Worm (Caenorhabditis elegans): ENCODE results near the gene enu-3.5.
A peak's percentile ranks its signal among the peaks of the same experiment; 100 is the strongest.

The enu-3.5 gene

ce11 chrIII:12851034-12851433 lies 27.0 kb upstream of the enu-3.5 start:
- TF ChIP-seq nhr-20 (tag; optimal IDR thresholded peaks at IDR 0.05) (peak; percentile 25), C16A3.4 (tag; optimal IDR thresholded peaks at IDR 0.05) (no peak), ceh-82 (tag; optimal IDR thresholded peaks at IDR 0.05) (no peak), blmp-1 (tag; optimal IDR thresholded peaks at IDR 0.05) (peak; percentile 97), dsc-1 (tag; optimal IDR thresholded peaks at IDR 0.05) (no peak), fkh-10 (GFP tag; optimal IDR thresholded peaks at IDR 0.05) (no peak), lin-35 (GFP tag; optimal IDR thresholded peaks at IDR 0.05) (no peak), nhr-76 (tag; optimal IDR thresholded peaks at IDR 0.05) (no peak), unc-86 (tag; optimal IDR thresholded peaks at IDR 0.05) (no peak), elt-3 (tag; optimal IDR thresholded peaks at IDR 0.05) (peak in 4 of 6 experiments; percentile 30 to 68 (median 46)), lin-14 (GFP tag; optimal IDR thresholded peaks at IDR 0.05) (peak; percentile 14)

DNA sequence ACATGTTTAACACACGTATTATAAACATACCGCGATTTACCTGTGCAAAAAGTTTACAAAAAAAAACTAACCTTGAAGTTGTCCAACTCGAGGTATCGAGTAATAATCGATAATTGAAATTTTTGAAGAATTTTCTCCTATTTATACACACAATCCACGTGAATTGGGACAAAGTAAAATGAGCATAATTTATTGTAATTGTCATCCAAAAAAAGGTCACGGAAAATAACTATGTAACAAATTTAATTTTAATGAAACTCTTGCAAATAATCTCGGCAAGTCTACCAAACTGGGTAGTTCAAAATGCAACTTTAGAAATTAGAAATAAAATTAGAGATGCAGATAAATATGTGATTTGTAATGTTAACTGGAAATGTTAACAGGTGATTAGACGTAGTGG lies 22.6 kb upstream of the enu-3.5 start, which contains the start of gene Y37D8A.5:
Y37D8A.5 (minus strand) TSS at position 101 of the 400 bp plus-strand sequence.
- TF ChIP-seq egl-27 (tag; optimal IDR thresholded peaks at IDR 0.05) (no peak), efl-1 (optimal IDR thresholded peaks at IDR 0.05) (no peak), efl-1 (GFP tag; optimal IDR thresholded peaks at IDR 0.05 in 1 of 2) (peak in 1 of 2 experiments; percentile 19)

DNA sequence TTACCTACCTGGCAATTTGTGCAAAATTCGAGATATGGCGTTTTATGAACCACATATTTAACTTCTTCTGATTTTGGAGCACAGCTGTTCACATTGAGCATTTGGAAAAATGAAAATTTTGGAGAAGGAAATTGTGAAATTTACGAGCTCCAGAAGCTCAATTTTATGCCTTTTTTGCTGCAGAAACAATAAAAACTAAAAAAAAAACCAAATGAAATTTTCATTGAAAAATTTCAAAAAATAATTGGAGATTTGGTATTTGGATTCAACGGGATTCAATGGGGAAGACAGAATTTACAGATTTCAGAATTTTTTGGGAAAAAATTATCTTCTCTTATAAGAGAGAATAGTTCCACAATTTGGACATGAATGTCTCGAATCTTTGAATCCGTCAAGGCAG lies 21.4 kb upstream of the enu-3.5 start, which contains the start of gene Y37D8A.26:
Y37D8A.26 (minus strand) TSS at position 101 of the 400 bp plus-strand sequence.
- TF ChIP-seq elt-2 (tag; optimal IDR thresholded peaks at IDR 0.05) (no peak), egl-13 (tag; optimal IDR thresholded peaks at IDR 0.05) (no peak)

ce11 chrIII:12860119-12860518 lies 17.9 kb upstream of the enu-3.5 start:
- no peak for TF ChIP-seq C34B4.2 (tag; optimal IDR thresholded peaks at IDR 0.05)
- peak; percentile 28 for TF ChIP-seq snu-23 (GFP tag; optimal IDR thresholded peaks at IDR 0.05)
- TF ChIP-seq zag-1 (tag; optimal IDR thresholded peaks at IDR 0.05), result no peak
- peak; percentile 97 for TF ChIP-seq blmp-1 (tag; optimal IDR thresholded peaks at IDR 0.05)
- TF ChIP-seq nhr-47 (tag; optimal IDR thresholded peaks at IDR 0.05), result peak; percentile 5
- peak in 1 of 3 experiments; percentile 7 for TF ChIP-seq dpl-1 (GFP tag; optimal IDR thresholded peaks at IDR 0.05)
- TF ChIP-seq ets-5 (GFP tag; IDR thresholded peaks at IDR 0.05), result no peak
- TF ChIP-seq elt-3 (tag; optimal IDR thresholded peaks at IDR 0.05), result peak in 1 of 6 experiments; percentile 16
- peak; percentile 54 for TF ChIP-seq lin-14 (GFP tag; optimal IDR thresholded peaks at IDR 0.05)
- peak; percentile 80 for TF ChIP-seq nhr-85 (tag)
- peak in 1 of 2 experiments; percentile 14 for TF ChIP-seq lsy-2 (tag; optimal IDR thresholded peaks at IDR 0.05)

DNA sequence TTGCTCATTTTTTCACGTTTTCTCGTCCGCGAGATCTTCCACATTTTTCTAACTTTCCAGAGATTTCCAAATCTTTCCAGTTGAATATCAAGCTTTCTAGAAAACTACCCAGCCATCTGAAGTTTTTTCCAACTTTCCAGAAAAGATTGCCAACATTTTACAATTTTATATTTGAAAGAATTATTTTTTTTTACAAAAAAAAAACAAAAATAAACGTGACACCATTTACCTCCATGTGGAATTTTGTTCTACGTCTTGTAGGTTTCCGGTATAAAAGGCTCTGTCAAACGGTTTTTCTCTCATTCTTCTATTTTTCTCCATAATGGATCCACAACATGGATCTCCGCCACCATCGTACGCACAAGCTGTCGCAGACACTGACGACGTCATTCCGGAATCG lies 13.3 kb upstream of the enu-3.5 start, which contains the start of gene Y37D8A.8:
Y37D8A.8 (plus strand) TSS at position 301 of the 400 bp plus-strand sequence.
- no peak for TF ChIP-seq nhr-20 (tag; optimal IDR thresholded peaks at IDR 0.05)
- TF ChIP-seq alr-1 (tag; optimal IDR thresholded peaks at IDR 0.05; ENCODE audit: borderline replicate concordance), result no peak
- TF ChIP-seq egl-27 (tag; optimal IDR thresholded peaks at IDR 0.05), result no peak
- no peak for TF ChIP-seq skn-1 (tag; optimal IDR thresholded peaks at IDR 0.05)
- TF ChIP-seq unc-62 (GFP tag; optimal IDR thresholded peaks at IDR 0.05), result no peak
- no peak for TF ChIP-seq xbp-1 (tag; optimal IDR thresholded peaks at IDR 0.05)
- no peak for TF ChIP-seq lsy-2 (tag; optimal IDR thresholded peaks at IDR 0.05)
- TF ChIP-seq egl-13 (tag; optimal IDR thresholded peaks at IDR 0.05), result no peak
- TF ChIP-seq ces-1 (GFP tag; optimal IDR thresholded peaks at IDR 0.05), result no peak
- TF ChIP-seq C16A3.4 (tag; optimal IDR thresholded peaks at IDR 0.05), result no peak
- no peak for TF ChIP-seq elt-3 (tag; optimal IDR thresholded peaks at IDR 0.05)
- no peak for TF ChIP-seq tbx-2 (tag; optimal IDR thresholded peaks at IDR 0.05)
- no peak for TF ChIP-seq lin-15B (tag; optimal IDR thresholded peaks at IDR 0.05)
- no peak for TF ChIP-seq nhr-19 (GFP tag; conservative IDR thresholded peaks at IDR 0.05)
- no peak for TF ChIP-seq efl-3 (GFP tag; optimal IDR thresholded peaks at IDR 0.05)

Data from whole organism, L1 larva.